Worm (Caenorhabditis elegans): ENCODE results near the gene F20A1.8.

The F20A1.8 gene

DNA sequence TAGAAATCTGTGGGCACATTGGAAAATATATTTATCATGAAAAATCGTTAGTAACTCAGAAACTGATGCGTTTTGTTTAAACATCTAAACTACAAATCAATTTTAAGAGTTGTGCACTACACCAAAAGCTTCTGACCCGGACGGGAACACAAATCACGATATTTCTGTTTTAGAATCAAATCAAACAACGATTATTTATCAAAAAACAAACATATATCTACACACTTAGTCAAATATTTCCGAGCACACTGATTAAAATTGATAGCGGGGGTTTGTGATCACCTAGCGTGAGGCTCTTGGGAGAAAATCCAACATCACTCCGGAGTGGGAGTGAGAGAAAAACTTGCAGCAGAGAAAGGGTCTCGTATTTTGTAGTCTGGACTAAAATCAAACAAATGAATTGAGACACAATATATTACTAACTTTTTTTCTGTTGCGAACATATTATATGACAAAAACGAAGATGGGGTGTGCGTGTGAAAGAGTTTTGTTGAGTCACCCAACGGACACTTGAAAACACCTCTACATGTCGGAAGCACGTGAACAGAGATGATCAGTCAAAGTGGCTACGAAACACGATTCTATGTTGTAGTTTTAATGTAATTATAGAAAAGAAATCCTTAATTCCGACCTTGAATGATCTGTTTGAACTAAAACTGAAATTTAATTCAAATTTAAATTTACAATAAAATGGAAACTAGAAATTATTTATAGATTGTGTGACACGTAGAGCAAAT lies 48.0 kb upstream of the F20A1.8 start:
- TF ChIP-seq hlh-11 (tag; optimal IDR thresholded peaks at IDR 0.05) (peak; percentile 50), nhr-102 (tag; optimal IDR thresholded peaks at IDR 0.05) (peak; percentile 44), dve-1 (tag; optimal IDR thresholded peaks at IDR 0.05; ENCODE audit: insufficient read depth) (peak; percentile 54), ctbp-1 (GFP tag; IDR thresholded peaks at IDR 0.05) (no peak), snpc-4 (tag; optimal IDR thresholded peaks at IDR 0.05) (no peak), nhr-25 (tag; optimal IDR thresholded peaks at IDR 0.05; ENCODE audit: borderline replicate concordance, insufficient read depth) (no peak), mep-1 (tag; optimal IDR thresholded peaks at IDR 0.05) (peak; percentile 25), rbr-2 (tag; optimal IDR thresholded peaks at IDR 0.05) (no peak), unc-62 (GFP tag; optimal IDR thresholded peaks at IDR 0.05 in 1 of 2) (peak in 1 of 2 experiments; percentile 48), unc-62 (tag; optimal IDR thresholded peaks at IDR 0.05) (no peak), hlh-30 (tag; optimal IDR thresholded peaks at IDR 0.05; ENCODE audit: insufficient read depth) (peak; percentile 2), php-3 (GFP tag; IDR thresholded peaks at IDR 0.05) (0 out of 2 replicates have a peak, but pooled peaks have one; percentile 30), daf-16 (GFP tag; optimal IDR thresholded peaks at IDR 0.05) (no peak), daf-16 (tag; optimal IDR thresholded peaks at IDR 0.05) (peak; percentile 57), pha-4 (GFP tag; IDR thresholded peaks at IDR 0.05) (no peak), pha-4 (tag; optimal IDR thresholded peaks at IDR 0.05) (no peak), dmd-6 (GFP tag; IDR thresholded peaks at IDR 0.05) (0 out of 2 replicates have a peak, but pooled peaks have one; percentile 30), mxl-2 (GFP tag; conservative IDR thresholded peaks at IDR 0.05) (0 out of 2 replicates have a peak, but pooled peaks have one; percentile 44), nhr-28 (tag; optimal IDR thresholded peaks at IDR 0.05) (peak; percentile 91), pqm-1 (tag; optimal IDR thresholded peaks at IDR 0.05) (peak; percentile 84)

DNA sequence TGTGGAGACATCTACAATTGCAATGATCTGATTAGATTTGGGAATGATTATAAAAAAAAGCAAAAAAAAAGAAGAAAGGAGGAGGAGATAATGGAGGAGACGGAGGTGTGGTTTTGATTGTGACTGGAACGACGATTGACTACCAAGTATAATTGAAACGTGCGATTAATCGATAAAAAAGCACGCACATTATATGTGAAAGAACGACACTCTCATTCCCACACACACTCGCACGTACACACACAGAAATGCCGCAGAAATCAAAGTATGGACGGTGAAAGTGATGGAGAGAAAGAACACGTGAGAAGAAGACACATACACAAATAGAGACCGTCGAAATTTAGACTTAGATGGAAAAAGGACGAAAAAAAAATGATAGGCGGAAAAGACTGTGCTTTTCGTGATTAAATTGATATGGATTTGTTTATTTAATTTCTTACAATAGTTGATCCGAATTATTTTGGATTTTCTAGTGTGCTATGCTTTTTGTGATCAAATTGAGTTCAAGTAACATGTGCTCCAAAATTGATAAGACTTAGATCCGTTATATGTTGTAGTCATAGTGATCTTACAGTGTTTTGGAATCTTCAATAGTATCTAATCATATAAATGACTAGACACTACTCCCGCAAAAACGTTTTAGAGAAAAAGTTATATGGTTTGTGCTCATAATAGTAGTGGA lies 46.4 kb upstream of the F20A1.8 start, which contains the start of gene nhr-135:
TSS of gene nhr-135 (minus strand) at position 51 of the 682 bp plus-strand sequence.
- TF ChIP-seq snpc-4 (tag; optimal IDR thresholded peaks at IDR 0.05), result no peak
- peak; percentile 70 for TF ChIP-seq nhr-10 (tag; optimal IDR thresholded peaks at IDR 0.05)
- no peak for TF ChIP-seq madf-9 (GFP tag; conservative IDR thresholded peaks at IDR 0.05)
- peak; percentile 76; the same call in 1 of the 2 replicates for TF ChIP-seq tra-1 (GFP tag; IDR thresholded peaks at IDR 0.05)
- peak; percentile 4 for TF ChIP-seq gei-8 (GFP tag; optimal IDR thresholded peaks at IDR 0.05)
- peak; percentile 7 for TF ChIP-seq spr-1 (tag; optimal IDR thresholded peaks at IDR 0.05)
- TF ChIP-seq unc-39 (tag; optimal IDR thresholded peaks at IDR 0.05), result no peak
- peak; percentile 7 for TF ChIP-seq nhr-76 (tag; optimal IDR thresholded peaks at IDR 0.05)
- peak in 1 of 2 experiments; percentile 46 for TF ChIP-seq lsy-2 (tag; optimal IDR thresholded peaks at IDR 0.05)
- TF ChIP-seq mxl-2 (GFP tag; conservative IDR thresholded peaks at IDR 0.05), result no peak
- peak; percentile 26 to 95 for TF ChIP-seq hif-1 (tag; optimal IDR thresholded peaks at IDR 0.05)
- peak; percentile 99 for TF ChIP-seq nhr-28 (tag; optimal IDR thresholded peaks at IDR 0.05)
- peak; percentile 62; the same call in 1 of the 2 replicates for TF ChIP-seq lin-1 (GFP tag; IDR thresholded peaks at IDR 0.05)
- TF ChIP-seq nhr-102 (tag; optimal IDR thresholded peaks at IDR 0.05), result peak; percentile 90
- TF ChIP-seq unc-62 (GFP tag; optimal IDR thresholded peaks at IDR 0.05 in 1 of 2), result peak in 1 of 2 experiments; percentile 32
- no peak for TF ChIP-seq unc-62 (tag; optimal IDR thresholded peaks at IDR 0.05)
- no peak for TF ChIP-seq zfp-3 (GFP tag; conservative IDR thresholded peaks at IDR 0.05)
- peak; percentile 46 for TF ChIP-seq duxl-1 (tag; optimal IDR thresholded peaks at IDR 0.05; ENCODE audit: poor library complexity)
- no peak for TF ChIP-seq Y105C5A.15 (GFP tag; IDR thresholded peaks at IDR 0.05)
- peak; percentile 98 for TF ChIP-seq aha-1 (tag)
- TF ChIP-seq nhr-6 (tag; optimal IDR thresholded peaks at IDR 0.05), result peak; percentile 6
- no peak for TF ChIP-seq T26A8.4 (GFP tag; IDR thresholded peaks at IDR 0.05)
- TF ChIP-seq daf-16 (GFP tag; optimal IDR thresholded peaks at IDR 0.05), result peak in 1 of 2 experiments; percentile 7
- TF ChIP-seq daf-16 (tag; optimal IDR thresholded peaks at IDR 0.05), result peak; percentile 84
- TF ChIP-seq dmd-8 (GFP tag; IDR thresholded peaks at IDR 0.05), result no peak
- peak; percentile 57 for TF ChIP-seq mes-2 (tag; optimal IDR thresholded peaks at IDR 0.05; ENCODE audit: poor library complexity, severe bottlenecking)
- peak; percentile 90 for TF ChIP-seq hlh-30 (tag; optimal IDR thresholded peaks at IDR 0.05; ENCODE audit: insufficient read depth)
- no peak for TF ChIP-seq vab-7 (GFP tag; IDR thresholded peaks at IDR 0.05)
- TF ChIP-seq nhr-77 (tag; optimal IDR thresholded peaks at IDR 0.05), result peak; percentile 98
- TF ChIP-seq cey-2 (tag; optimal IDR thresholded peaks at IDR 0.05; ENCODE audit: borderline replicate concordance, insufficient read depth), result peak; percentile 5
- peak; percentile 94 for TF ChIP-seq dmd-6 (GFP tag; IDR thresholded peaks at IDR 0.05)
- peak; percentile 57 for TF ChIP-seq pqm-1 (tag; optimal IDR thresholded peaks at IDR 0.05)
- TF ChIP-seq rbr-2 (tag; optimal IDR thresholded peaks at IDR 0.05), result no peak
- 0 out of 2 replicates have a peak, but pooled peaks have one; percentile 37 for TF ChIP-seq php-3 (GFP tag; IDR thresholded peaks at IDR 0.05)
- TF ChIP-seq attf-4 (tag; optimal IDR thresholded peaks at IDR 0.05), result no peak
- TF ChIP-seq dve-1 (tag; optimal IDR thresholded peaks at IDR 0.05; ENCODE audit: insufficient read depth), result peak; percentile 78
- TF ChIP-seq ztf-7 (tag; optimal IDR thresholded peaks at IDR 0.05), result peak; percentile 32
